Fruit fly (Drosophila melanogaster) whole organism, embryonic: Measurements from ENCODE around the gene r-l.

ENCODE experiments used
- Atf6 ChIP-seq: fragments of 200-800 bp; sonication (Bioruptor generic); IDR thresholded peaks from 2 replicates; pipeline ENCODE4 v1.3.6; 2022; ENCODE audit warnings: missing biosample characterization, missing genetic modification characterization
- CG10274 ChIP-seq: fragments of 200-800 bp; sonication (Bioruptor generic); optimal IDR thresholded peaks from 3 replicates; lab custom pipeline; 2017; ENCODE audit warnings: missing biosample characterization, mild to moderate bottlenecking, missing genetic modification characterization
- CG10543 ChIP-seq: fragments of 200-800 bp; sonication (Bioruptor generic); optimal IDR thresholded peaks from 3 replicates; lab custom pipeline; 2017; ENCODE audit warnings: missing biosample characterization, mild to moderate bottlenecking, missing genetic modification characterization, moderate library complexity
- CG10959 ChIP-seq: fragments of 200-800 bp; sonication (Bioruptor generic); IDR thresholded peaks from 2 replicates; pipeline ENCODE4 v1.3.6; 2022; ENCODE audit warnings: missing biosample characterization, missing genetic modification characterization
- CG12236 ChIP-seq: fragments of 200-800 bp; sonication (Bioruptor generic); optimal IDR thresholded peaks from 2 replicates; lab custom pipeline; 2016; ENCODE audit warnings: missing biosample characterization, missing genetic modification characterization
- CG15514 ChIP-seq: fragments of 200-800 bp; sonication (Bioruptor generic); optimal IDR thresholded peaks from 3 replicates; lab custom pipeline; 2017; ENCODE audit warnings: missing biosample characterization, missing genetic modification characterization, mild to moderate bottlenecking, moderate library complexity, missing genetic modification reagents
- CG1602 ChIP-seq: fragments of 200-800 bp; sonication (Bioruptor generic); optimal IDR thresholded peaks from 3 replicates; lab custom pipeline; 2016; ENCODE audit warnings: missing biosample characterization, missing genetic modification characterization
- CG1603 ChIP-seq: fragments of 200-800 bp; sonication (Bioruptor generic); optimal IDR thresholded peaks from 2 replicates; lab custom pipeline; 2019; ENCODE audit warnings: missing biosample characterization, mild to moderate bottlenecking, missing genetic modification characterization, moderate library complexity
- CG17385 ChIP-seq: fragments of 200-800 bp; sonication (Bioruptor generic); optimal IDR thresholded peaks from 3 replicates; lab custom pipeline; 2018; ENCODE audit warnings: missing biosample characterization, mild to moderate bottlenecking, missing genetic modification characterization
- CG17912 ChIP-seq: fragments of 200-800 bp; sonication (Bioruptor generic); optimal IDR thresholded peaks from 2 replicates; lab custom pipeline; 2018; ENCODE audit warnings: missing biosample characterization, mild to moderate bottlenecking, missing genetic modification characterization
- CG2199 ChIP-seq: fragments of 200-800 bp; sonication (Bioruptor generic); IDR thresholded peaks from 3 replicates; pipeline ENCODE4 v1.3.6; 2022; ENCODE audit warnings: missing biosample characterization, missing genetic modification characterization
- CG4424 ChIP-seq: fragments of 200-800 bp; sonication (Bioruptor generic); optimal IDR thresholded peaks from 3 replicates; lab custom pipeline; 2016; ENCODE audit warnings: missing biosample characterization, missing genetic modification characterization
- CG4820 ChIP-seq: fragments of 200-800 bp; sonication (Bioruptor generic); optimal IDR thresholded peaks from 3 replicates; lab custom pipeline; 2016; ENCODE audit warnings: missing biosample characterization, missing genetic modification characterization
- CG6765 ChIP-seq: fragments of 200-800 bp; sonication (Bioruptor generic); optimal IDR thresholded peaks from 3 replicates; lab custom pipeline; 2017; ENCODE audit warnings: missing biosample characterization, mild to moderate bottlenecking, missing genetic modification characterization
- CG6791 ChIP-seq: fragments of 200-800 bp; sonication (Bioruptor generic); IDR thresholded peaks from 3 replicates; pipeline ENCODE4 v1.3.6; 2022; ENCODE audit warnings: missing biosample characterization, missing genetic modification characterization; ENCODE audit not compliant: partially characterized antibody
- CG7372 ChIP-seq: fragments of 200-800 bp; sonication (Bioruptor generic); IDR thresholded peaks from 2 replicates; pipeline ENCODE4 v1.3.6; 2022; ENCODE audit warnings: missing biosample characterization, missing genetic modification characterization
- CG7963 ChIP-seq: fragments of 200-800 bp; sonication (Bioruptor generic); IDR thresholded peaks from 3 replicates; pipeline ENCODE4 v1.3.6; 2022; ENCODE audit warnings: missing biosample characterization, missing genetic modification characterization; ENCODE audit not compliant: partially characterized antibody
- CG7987 ChIP-seq: fragments of 200-800 bp; sonication (Bioruptor generic); optimal IDR thresholded peaks from 2 replicates; lab custom pipeline; 2018; ENCODE audit warnings: missing biosample characterization, mild to moderate bottlenecking, missing genetic modification characterization, moderate library complexity
- Dll ChIP-seq: fragments of 200-800 bp; sonication (Bioruptor generic); IDR thresholded peaks from 4 replicates; pipeline ENCODE4 v1.3.6; 2022; ENCODE audit warnings: missing biosample characterization, missing genetic modification characterization; ENCODE audit not compliant: partially characterized antibody
- HLHmδ ChIP-seq: fragments of 200-800 bp; sonication (Bioruptor generic); optimal IDR thresholded peaks from 2 replicates; lab custom pipeline; 2018; ENCODE audit warnings: missing biosample characterization, mild to moderate bottlenecking, missing genetic modification characterization, moderate library complexity
- Hey ChIP-seq: fragments of 200-800 bp; sonication (Bioruptor generic); optimal IDR thresholded peaks from 3 replicates; lab custom pipeline; 2018; ENCODE audit warnings: missing biosample characterization, mild to moderate bottlenecking, missing genetic modification characterization
- HmgD ChIP-seq: fragments of 200-800 bp; sonication (Bioruptor generic); optimal IDR thresholded peaks from 3 replicates; lab custom pipeline; 2016; ENCODE audit warnings: missing biosample characterization, missing genetic modification characterization
- Hmr ChIP-seq: fragments of 200-800 bp; sonication (Bioruptor generic); optimal IDR thresholded peaks from 3 replicates; lab custom pipeline; 2017; ENCODE audit warnings: mild to moderate bottlenecking, missing biosample characterization, missing genetic modification reagents, missing genetic modification characterization
- Meics ChIP-seq: fragments of 200-800 bp; sonication (Bioruptor generic); optimal IDR thresholded peaks from 2 replicates; lab custom pipeline; 2017; ENCODE audit warnings: missing biosample characterization, mild to moderate bottlenecking, missing genetic modification characterization
- Myb ChIP-seq: fragments of 200-800 bp; sonication (Bioruptor generic); optimal IDR thresholded peaks from 2 replicates; lab custom pipeline; 2016; ENCODE audit warnings: missing biosample characterization, missing genetic modification characterization
- Scr ChIP-seq: fragments of 200-800 bp; sonication (Bioruptor generic); IDR thresholded peaks from 2 replicates; pipeline ENCODE4 v1.3.6; 2022; ENCODE audit warnings: missing biosample characterization, missing genetic modification characterization; ENCODE audit not compliant: partially characterized antibody
- Sry-δ ChIP-seq: fragments of 200-800 bp; sonication (Bioruptor generic); optimal IDR thresholded peaks from 2 replicates; lab custom pipeline; 2016; ENCODE audit warnings: missing biosample characterization, missing genetic modification characterization
- Tbp ChIP-seq: fragments of >200 bp; optimal IDR thresholded peaks from 2 replicates; lab custom pipeline; 2018; ENCODE audit warnings: missing biosample characterization, missing genetic modification characterization
- amos ChIP-seq: fragments of 200-800 bp; sonication (Bioruptor generic); IDR thresholded peaks from 2 replicates; pipeline ENCODE4 v1.3.6; 2022; ENCODE audit warnings: missing biosample characterization, missing genetic modification characterization; ENCODE audit not compliant: partially characterized antibody
- ato ChIP-seq: fragments of 200-800 bp; sonication (Bioruptor generic); IDR thresholded peaks from 2 replicates; pipeline ENCODE4 v1.3.6; 2022; ENCODE audit warnings: missing biosample characterization, missing genetic modification characterization; ENCODE audit not compliant: partially characterized antibody
- bbx ChIP-seq: fragments of 200-800 bp; sonication (Bioruptor generic); IDR thresholded peaks from 2 replicates; pipeline ENCODE4 v1.3.6; 2022; ENCODE audit warnings: missing biosample characterization, missing genetic modification characterization; ENCODE audit not compliant: partially characterized antibody
- bowl ChIP-seq: fragments of 200-800 bp; sonication (Bioruptor generic); IDR thresholded peaks from 2 replicates; pipeline ENCODE4 v1.3.6; 2022; ENCODE audit warnings: missing biosample characterization, missing genetic modification characterization
- bsh ChIP-seq, 2 experiments: fragments of 200-800 bp; sonication (Bioruptor generic); optimal IDR thresholded peaks; 2 replicates each; lab custom pipeline; 2017 to 2018; ENCODE audit warnings: mild to moderate bottlenecking in 2 of 2, missing biosample characterization in 2 of 2, missing genetic modification characterization in 2 of 2, moderate library complexity in 1 of 2
- ci ChIP-seq: fragments of 200-800 bp; sonication (Bioruptor generic); IDR thresholded peaks from 3 replicates; pipeline ENCODE4 v1.3.6; 2022; ENCODE audit warnings: missing biosample characterization, missing genetic modification characterization
- dpn ChIP-seq, 2 experiments: fragments of 200-800 bp; sonication (Bioruptor generic); optimal IDR thresholded peaks; 3 replicates each; lab custom pipeline; 2016; ENCODE audit warnings: missing biosample characterization in 2 of 2, missing genetic modification characterization in 2 of 2
- gcm2 ChIP-seq: fragments of 200-800 bp; sonication (Bioruptor generic); optimal IDR thresholded peaks from 2 replicates; lab custom pipeline; 2016; ENCODE audit warnings: missing biosample characterization, missing genetic modification characterization
- gsb ChIP-seq: fragments of 200-800 bp; sonication (Bioruptor generic); IDR thresholded peaks from 2 replicates; pipeline ENCODE4 v1.3.6; 2022; ENCODE audit warnings: missing biosample characterization, missing genetic modification characterization
- mld ChIP-seq: fragments of 200-800 bp; sonication (Bioruptor generic); IDR thresholded peaks from 3 replicates; pipeline ENCODE4 v1.3.6; 2022; ENCODE audit warnings: missing biosample characterization, missing genetic modification characterization; ENCODE audit not compliant: partially characterized antibody
- odd ChIP-seq: fragments of 200-800 bp; sonication (Bioruptor generic); optimal IDR thresholded peaks from 2 replicates; lab custom pipeline; 2017; ENCODE audit warnings: missing biosample characterization, mild to moderate bottlenecking, missing genetic modification characterization
- pho ChIP-seq: fragments of 200-800 bp; sonication (Bioruptor generic); optimal IDR thresholded peaks from 2 replicates; lab custom pipeline; 2016; ENCODE audit warnings: missing biosample characterization, missing genetic modification characterization
- repo ChIP-seq: fragments of 200-800 bp; sonication (Bioruptor generic); optimal IDR thresholded peaks from 2 replicates; lab custom pipeline; 2016; ENCODE audit warnings: missing biosample characterization, missing genetic modification characterization
- run ChIP-seq: fragments of 200-800 bp; sonication (Bioruptor generic); optimal IDR thresholded peaks from 3 replicates; lab custom pipeline; 2018; ENCODE audit warnings: missing biosample characterization, mild to moderate bottlenecking, missing genetic modification characterization
- sens-2 ChIP-seq: fragments of 200-800 bp; sonication (Bioruptor generic); IDR thresholded peaks from 2 replicates; pipeline ENCODE4 v1.3.6; 2022; ENCODE audit warnings: missing biosample characterization, missing genetic modification characterization
- shn ChIP-seq: fragments of 200-800 bp; sonication (Bioruptor generic); optimal IDR thresholded peaks from 3 replicates; lab custom pipeline; 2016; ENCODE audit warnings: missing biosample characterization, missing genetic modification characterization
- sr ChIP-seq: fragments of 200-800 bp; sonication (Bioruptor generic); IDR thresholded peaks from 3 replicates; pipeline ENCODE4 v1.3.6; 2022; ENCODE audit warnings: missing biosample characterization, missing genetic modification characterization
- trem ChIP-seq: fragments of 200-800 bp; optimal IDR thresholded peaks from 3 replicates; lab custom pipeline; 2019; ENCODE audit warnings: missing biosample characterization, mild to moderate bottlenecking, missing genetic modification characterization, moderate library complexity
- ttk ChIP-seq: fragments of 200-800 bp; sonication (Bioruptor generic); IDR thresholded peaks from 2 replicates; pipeline ENCODE4 v2.1.2; 2022; ENCODE audit warnings: missing biosample characterization, missing genetic modification characterization
- zen2 ChIP-seq: fragments of 200-800 bp; sonication (Bioruptor generic); IDR thresholded peaks from 3 replicates; pipeline ENCODE4 v1.3.6; 2022; ENCODE audit warnings: missing biosample characterization, missing genetic modification characterization; ENCODE audit not compliant: partially characterized antibody

Gene r-l

DNA sequence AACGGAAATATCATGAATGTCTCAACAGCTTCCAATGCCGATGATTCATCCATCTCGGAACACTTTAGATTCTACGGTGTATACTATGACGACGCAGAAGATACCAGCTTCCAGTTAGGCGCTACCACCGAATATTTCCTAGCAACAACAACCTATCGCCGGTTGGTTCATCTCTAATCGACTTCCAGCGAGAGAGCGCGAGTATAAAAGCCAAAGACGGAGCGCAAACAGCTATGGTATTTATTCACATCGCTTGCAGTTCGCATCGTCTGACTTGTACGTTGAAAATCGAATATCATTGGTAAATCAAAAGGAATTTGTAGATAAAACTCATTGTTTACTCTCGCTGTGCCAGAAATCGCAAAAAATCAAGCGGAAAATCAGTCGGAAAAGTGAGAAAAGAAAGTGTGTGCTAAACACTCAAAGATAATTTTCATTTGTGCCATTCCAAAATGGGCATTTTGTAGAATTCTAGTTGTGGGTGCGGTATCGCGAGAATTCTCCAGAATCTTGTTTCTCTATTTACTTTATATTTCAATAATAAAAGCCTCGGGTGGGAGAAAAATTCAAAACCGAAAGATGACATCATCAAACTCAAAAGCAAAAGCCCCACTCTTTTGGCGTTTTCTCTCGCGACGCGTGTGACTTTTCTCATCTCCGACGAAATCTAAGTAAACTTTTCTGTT is 8.0 kb downstream of the r-l start, which contains the start of gene AnxB9 (continued):
- TF ChIP-seq CG17385 (GFP tag; lab: Kevin White, UChicago) (peak; percentile 55), Sry-δ (GFP tag; lab: Kevin White, UChicago) (peak; percentile 82), odd (GFP tag; lab: Kevin White, UChicago) (peak; percentile 57), run (tag; lab: Kevin White, UChicago) (peak; percentile 47), CG17912 (peak; percentile 42), pho (GFP tag; lab: Kevin White, UChicago) (peak; percentile 39), CG7963 (GFP tag; lab: Robert Waterston, UW) (peak; percentile 54; the same call in 2 of the 3 replicates), bsh (GFP tag; optimal IDR thresholded peaks at IDR 0.05; lab: Kevin White, UChicago) (peak in 1 of 2 experiments; percentile 20), Dll (GFP tag; lab: Robert Waterston, UW) (peak; percentile 50; the same call in 1 of the 4 replicates), sens-2 (GFP tag; lab: Robert Waterston, UW) (0 out of 2 replicates have a peak, but pooled peaks have one; percentile 50), repo (GFP tag; lab: Kevin White, UChicago) (peak; percentile 22), dpn (GFP tag; optimal IDR thresholded peaks at IDR 0.05; lab: Kevin White, UChicago) (peak; percentile 23 to 53), HLHmδ (GFP tag; lab: Kevin White, UChicago) (peak; percentile 56), amos (GFP tag; lab: Robert Waterston, UW) (peak; percentile 82; the same call in 1 of the 2 replicates), CG2199 (GFP tag; lab: Robert Waterston, UW) (peak; percentile 72; the same call in 2 of the 3 replicates), CG10959 (no peak), CG1603 (tag; lab: Kevin White, UChicago) (peak; percentile 43), CG12236 (GFP tag; lab: Kevin White, UChicago) (peak; percentile 7), Tbp (GFP tag; lab: Kevin White, UChicago) (peak; percentile 79), Hey (tag; lab: Kevin White, UChicago) (no peak), CG4820 (GFP tag; lab: Kevin White, UChicago) (no peak), gcm2 (GFP tag; lab: Kevin White, UChicago) (no peak), Hmr (GFP tag; lab: Kevin White, UChicago) (peak; percentile 30), ci (peak; percentile 77), bowl (GFP tag; lab: Robert Waterston, UW) (0 out of 2 replicates have a peak, but pooled peaks have one; percentile 23), ato (peak; percentile 39), shn (GFP tag; lab: Kevin White, UChicago) (peak; percentile 19), gsb (GFP tag; lab: Robert Waterston, UW) (no peak), bbx (GFP tag; lab: Robert Waterston, UW) (peak; percentile 75), Atf6 (GFP tag; lab: Robert Waterston, UW) (no peak; the same call in 1 of the 2 replicates), Meics (GFP tag; lab: Kevin White, UChicago) (peak; percentile 48), CG10274 (GFP tag; lab: Kevin White, UChicago) (no peak), CG7987 (GFP tag; lab: Kevin White, UChicago) (peak; percentile 71), CG6765 (GFP tag; lab: Kevin White, UChicago) (peak; percentile 65), sr (peak; percentile 34; the same call in 1 of the 3 replicates), mld (GFP tag; lab: Robert Waterston, UW) (0 out of 3 replicates have a peak, but pooled peaks have one; percentile 53), CG10543 (peak; percentile 70), CG7372 (GFP tag; lab: Robert Waterston, UW) (no peak), Scr (peak; percentile 67), CG15514 (GFP tag; lab: Kevin White, UChicago) (peak; percentile 72), CG1602 (GFP tag; lab: Kevin White, UChicago) (no peak), CG6791 (peak; percentile 96), ttk (0 out of 2 replicates have a peak, but pooled peaks have one; percentile 30), zen2 (GFP tag; lab: Robert Waterston, UW) (peak; percentile 39; the same call in 2 of the 3 replicates), CG4424 (GFP tag; lab: Kevin White, UChicago) (no peak), trem (tag; lab: Kevin White, UChicago) (peak; percentile 41), Myb (GFP tag; lab: Kevin White, UChicago) (no peak), HmgD (GFP tag; lab: Kevin White, UChicago) (no peak)
